Worm (Caenorhabditis elegans) whole organism, L1 larva: ENCODE results near the gene Y17D7C.6.

ENCODE experiments used
- egl-13 ChIP-seq: sonication (generic microtip); optimal IDR thresholded peaks from 2 replicates; lab custom pipeline; 2016; ENCODE audit warnings: missing genotype, missing genetic modification reagents, missing genetic modification characterization, missing compliant biosample characterization
- isw-1 ChIP-seq: fragments of 200-800 bp; sonication (Bioruptor generic); IDR thresholded peaks from 2 replicates; pipeline ENCODE4 v1.3.6; 2022; ENCODE audit warnings: missing genetic modification characterization, missing compliant biosample characterization
- lsy-2 ChIP-seq, 2 experiments: fragments of 150-350 bp; optimal IDR thresholded peaks; 2 replicates each; lab custom pipeline; 2014; ENCODE audit warnings: missing biosample characterization in 2 of 2, missing genetic modification characterization in 2 of 2
- nhr-19 ChIP-seq: fragments of 200-800 bp; sonication (Bioruptor generic); conservative IDR thresholded peaks from 2 replicates; pipeline ENCODE4 v1.3.6; 2022; ENCODE audit warnings: missing genetic modification characterization, missing compliant biosample characterization
- nhr-237 ChIP-seq: fragments of 150-350 bp; optimal IDR thresholded peaks from 2 replicates; lab custom pipeline; 2014; ENCODE audit warnings: missing biosample characterization, missing genetic modification characterization
- nhr-77 ChIP-seq: fragments of 150-350 bp; optimal IDR thresholded peaks from 2 replicates; lab custom pipeline; 2014; ENCODE audit warnings: missing biosample characterization, missing genetic modification characterization
- pqm-1 ChIP-seq: sonication (generic microtip); optimal IDR thresholded peaks from 3 replicates; lab custom pipeline; 2017; ENCODE audit warnings: missing biosample characterization, missing genetic modification characterization
- unc-62 ChIP-seq: fragments of 150-350 bp; optimal IDR thresholded peaks from 2 replicates; lab custom pipeline; 2014; ENCODE audit warnings: missing biosample characterization, missing genetic modification reagents, missing genetic modification characterization
- unc-98 ChIP-seq: fragments of 200-800 bp; sonication (Bioruptor generic); IDR thresholded peaks from 2 replicates; pipeline ENCODE4 v1.3.6; 2022; ENCODE audit warnings: missing genetic modification characterization, missing compliant biosample characterization

DNA sequence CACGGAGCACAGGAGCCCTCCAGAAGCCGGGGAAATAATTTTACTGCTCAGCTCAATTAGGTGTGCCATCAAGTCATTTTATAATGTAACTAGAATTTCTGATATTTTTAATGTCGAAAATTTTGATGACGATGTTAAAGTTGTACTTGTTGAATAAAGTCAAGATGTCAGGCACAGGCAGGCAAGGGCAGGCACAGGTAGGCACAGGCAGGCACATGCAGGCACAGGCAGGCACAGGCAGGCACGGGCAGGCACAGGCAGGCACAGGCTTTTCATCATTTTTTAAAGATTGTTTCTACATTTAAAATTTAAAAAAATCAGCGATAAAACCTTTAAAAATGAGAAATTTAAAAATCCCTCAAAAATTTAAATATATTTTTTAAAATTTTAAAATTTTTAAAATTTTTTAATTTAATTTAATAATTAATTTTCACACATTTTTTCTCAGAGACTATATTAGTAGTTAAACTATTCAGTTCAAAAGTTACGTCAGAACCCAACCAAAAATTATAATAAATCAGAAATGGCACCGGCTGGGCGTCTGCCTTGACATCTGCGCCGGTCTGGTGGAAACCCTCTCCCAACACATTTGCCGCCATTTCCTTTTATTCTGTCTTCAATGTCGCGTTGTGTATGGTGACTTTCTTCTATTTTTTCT lies at the start of gene Y17D7C.6:
- TF ChIP-seq nhr-237 (tag; lab: Kevin White, UChicago) (no peak), pqm-1 (tag; lab: Kevin White, UChicago) (no peak), nhr-19 (no peak), nhr-77 (tag; lab: Kevin White, UChicago) (no peak), lsy-2 (tag; optimal IDR thresholded peaks at IDR 0.05; lab: Kevin White, UChicago) (no peak), isw-1 (GFP tag; lab: Robert Waterston, UW) (no peak), unc-98 (GFP tag; lab: Robert Waterston, UW) (no peak), unc-62 (no peak), egl-13 (tag; lab: Kevin White, UChicago) (no peak)
